Worm (Caenorhabditis elegans): ENCODE measurements around the gene W09D6.4.

Gene W09D6.4

ce11 chrIII:11059775-11060174 is 19.8 kb upstream of the W09D6.4 start:
- TF ChIP-seq pha-4 (tag; optimal IDR thresholded peaks at IDR 0.05): peak; percentile 44
- no peak for TF ChIP-seq ceh-9 (tag; optimal IDR thresholded peaks at IDR 0.05)
- TF ChIP-seq ceh-28 (tag; optimal IDR thresholded peaks at IDR 0.05): peak; percentile 4
- TF ChIP-seq lin-15B (tag; optimal IDR thresholded peaks at IDR 0.05): no peak
- peak; percentile 5 for TF ChIP-seq snpc-4 (tag; optimal IDR thresholded peaks at IDR 0.05)
- peak; percentile 66 for TF ChIP-seq pqm-1 (tag; optimal IDR thresholded peaks at IDR 0.05)
- TF ChIP-seq nhr-43 (tag; optimal IDR thresholded peaks at IDR 0.05; ENCODE audit: poor library complexity, severe bottlenecking): no peak
- TF ChIP-seq mml-1 (tag; optimal IDR thresholded peaks at IDR 0.05): no peak
- peak; percentile 89 for TF ChIP-seq elt-2 (tag; optimal IDR thresholded peaks at IDR 0.05)

DNA sequence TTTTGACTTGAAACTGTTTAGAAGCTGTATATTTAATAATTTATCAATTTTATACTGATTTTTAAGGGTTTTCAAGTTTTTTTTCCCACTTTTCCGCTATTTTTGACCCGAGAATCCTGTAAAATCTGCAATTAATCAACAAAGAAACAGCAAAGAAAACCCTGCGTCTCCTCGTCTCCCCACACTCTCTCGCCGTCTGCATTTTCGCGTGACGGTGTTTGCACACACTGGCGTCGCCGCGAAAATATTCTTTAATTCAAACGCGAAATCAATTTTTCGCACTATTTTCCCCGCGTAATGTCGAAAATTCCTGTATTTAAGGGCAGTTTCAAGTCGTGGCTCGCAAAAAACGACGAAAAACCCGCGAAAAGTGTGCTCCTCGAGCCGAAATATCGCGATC is 16.3 kb upstream of the W09D6.4 start, which contains the start of gene rsa-2:
rsa-2 (plus strand) TSS at position 221 of the 400 bp plus-strand sequence.
- no peak for TF ChIP-seq ama-1 (optimal IDR thresholded peaks at IDR 0.05)
- TF ChIP-seq elt-1 (tag; optimal IDR thresholded peaks at IDR 0.05): no peak
- no peak for TF ChIP-seq nhr-23 (tag; optimal IDR thresholded peaks at IDR 0.05)
- TF ChIP-seq nhr-12 (tag; optimal IDR thresholded peaks at IDR 0.05): no peak
- no peak for TF ChIP-seq nhr-28 (tag; optimal IDR thresholded peaks at IDR 0.05)
- TF ChIP-seq unc-62 (GFP tag; optimal IDR thresholded peaks at IDR 0.05): no peak
- no peak for TF ChIP-seq egl-5 (tag; optimal IDR thresholded peaks at IDR 0.05)
- peak; percentile 22 for TF ChIP-seq ceh-82 (tag; optimal IDR thresholded peaks at IDR 0.05)
- TF ChIP-seq nhr-43 (tag; optimal IDR thresholded peaks at IDR 0.05; ENCODE audit: poor library complexity, severe bottlenecking): no peak
- TF ChIP-seq lin-15B (tag; optimal IDR thresholded peaks at IDR 0.05): peak; percentile 26
- TF ChIP-seq lin-39 (tag; optimal IDR thresholded peaks at IDR 0.05): peak; percentile 18
- TF ChIP-seq ztf-11 (tag; optimal IDR thresholded peaks at IDR 0.05): no peak
- no peak for TF ChIP-seq ceh-16 (tag; optimal IDR thresholded peaks at IDR 0.05)
- TF ChIP-seq unc-39 (tag; optimal IDR thresholded peaks at IDR 0.05): no peak
- TF ChIP-seq fkh-2 (tag; optimal IDR thresholded peaks at IDR 0.05): no peak
- no peak for TF ChIP-seq egl-27 (tag; optimal IDR thresholded peaks at IDR 0.05)
- no peak for TF ChIP-seq R02D3.7 (tag; optimal IDR thresholded peaks at IDR 0.05)
- TF ChIP-seq lsy-12 (tag; optimal IDR thresholded peaks at IDR 0.05): no peak
- TF ChIP-seq nhr-25 (tag; optimal IDR thresholded peaks at IDR 0.05): peak; percentile 9
- peak; percentile 51 for TF ChIP-seq pha-4 (tag; optimal IDR thresholded peaks at IDR 0.05)
- no peak for TF ChIP-seq ztf-4 (tag; optimal IDR thresholded peaks at IDR 0.05)
- TF ChIP-seq nhr-67 (tag; optimal IDR thresholded peaks at IDR 0.05): no peak
- TF ChIP-seq elt-2 (tag; optimal IDR thresholded peaks at IDR 0.05): peak; percentile 21
- TF ChIP-seq tbx-2 (tag; optimal IDR thresholded peaks at IDR 0.05): no peak
- TF ChIP-seq ceh-28 (tag; optimal IDR thresholded peaks at IDR 0.05): peak; percentile 26
- TF ChIP-seq elt-3 (tag; optimal IDR thresholded peaks at IDR 0.05): no peak
- TF ChIP-seq mdl-1 (tag; optimal IDR thresholded peaks at IDR 0.05): no peak
- no peak for TF ChIP-seq aly-2 (tag; optimal IDR thresholded peaks at IDR 0.05)
- no peak for TF ChIP-seq nhr-237 (tag; optimal IDR thresholded peaks at IDR 0.05)
- no peak for TF ChIP-seq fkh-10 (GFP tag; optimal IDR thresholded peaks at IDR 0.05)
- TF ChIP-seq nhr-77 (tag; optimal IDR thresholded peaks at IDR 0.05): no peak
- TF ChIP-seq eor-1 (tag; optimal IDR thresholded peaks at IDR 0.05): no peak
- TF ChIP-seq nhr-11 (tag; optimal IDR thresholded peaks at IDR 0.05): no peak
- TF ChIP-seq pqm-1 (tag; optimal IDR thresholded peaks at IDR 0.05): no peak
- TF ChIP-seq ceh-9 (tag; optimal IDR thresholded peaks at IDR 0.05): no peak
- peak; percentile 61 for TF ChIP-seq nfya-1 (tag; optimal IDR thresholded peaks at IDR 0.05; ENCODE audit: insufficient read depth)
- TF ChIP-seq hmg-11 (tag; optimal IDR thresholded peaks at IDR 0.05): peak; percentile 86
- no peak for TF ChIP-seq daf-12 (tag; optimal IDR thresholded peaks at IDR 0.05)

- TF ChIP-seq nhr-23 (tag; optimal IDR thresholded peaks at IDR 0.05) (no peak), lin-15B (tag; optimal IDR thresholded peaks at IDR 0.05) (no peak), elt-2 (tag; optimal IDR thresholded peaks at IDR 0.05) (no peak)
Observed at ce11 chrIII:11064576-11064975, 15.0 kb upstream of the W09D6.4 start.

ce11 chrIII:11066691-11067090 is 12.9 kb upstream of the W09D6.4 start:
- TF ChIP-seq ceh-16 (tag; optimal IDR thresholded peaks at IDR 0.05) (peak; percentile 25), elt-1 (tag; optimal IDR thresholded peaks at IDR 0.05) (no peak), nhr-11 (tag; optimal IDR thresholded peaks at IDR 0.05) (no peak), fos-1 (tag; optimal IDR thresholded peaks at IDR 0.05) (no peak), ztf-4 (tag; optimal IDR thresholded peaks at IDR 0.05) (no peak), ceh-28 (tag; optimal IDR thresholded peaks at IDR 0.05) (no peak), nhr-77 (tag; optimal IDR thresholded peaks at IDR 0.05) (peak; percentile 54), nfya-1 (tag; optimal IDR thresholded peaks at IDR 0.05; ENCODE audit: insufficient read depth) (peak; percentile 86), nhr-23 (tag; optimal IDR thresholded peaks at IDR 0.05) (peak; percentile 45), ZK546.5 (tag; optimal IDR thresholded peaks at IDR 0.05) (no peak), jun-1 (tag; optimal IDR thresholded peaks at IDR 0.05) (peak; percentile 37), snpc-4 (tag; optimal IDR thresholded peaks at IDR 0.05) (peak; percentile 71), nhr-12 (tag; optimal IDR thresholded peaks at IDR 0.05) (no peak), nhr-67 (tag; optimal IDR thresholded peaks at IDR 0.05) (no peak), mdl-1 (tag; optimal IDR thresholded peaks at IDR 0.05) (no peak), ama-1 (optimal IDR thresholded peaks at IDR 0.05) (no peak), pqm-1 (tag; optimal IDR thresholded peaks at IDR 0.05) (no peak), eor-1 (tag; optimal IDR thresholded peaks at IDR 0.05) (no peak), lin-39 (tag; optimal IDR thresholded peaks at IDR 0.05) (peak; percentile 54), fkh-10 (GFP tag; optimal IDR thresholded peaks at IDR 0.05) (no peak), unc-62 (GFP tag; optimal IDR thresholded peaks at IDR 0.05) (no peak), ceh-9 (tag; optimal IDR thresholded peaks at IDR 0.05) (no peak), nhr-25 (tag; optimal IDR thresholded peaks at IDR 0.05) (peak; percentile 58), R02D3.7 (tag; optimal IDR thresholded peaks at IDR 0.05) (peak; percentile 30), aly-2 (tag; optimal IDR thresholded peaks at IDR 0.05) (peak; percentile 22), pha-4 (tag; optimal IDR thresholded peaks at IDR 0.05) (peak; percentile 76), lsy-12 (tag; optimal IDR thresholded peaks at IDR 0.05) (peak; percentile 86), ztf-11 (tag; optimal IDR thresholded peaks at IDR 0.05) (no peak), egl-27 (tag; optimal IDR thresholded peaks at IDR 0.05) (no peak), mml-1 (tag; optimal IDR thresholded peaks at IDR 0.05) (no peak), unc-39 (tag; optimal IDR thresholded peaks at IDR 0.05) (no peak), nhr-43 (tag; optimal IDR thresholded peaks at IDR 0.05; ENCODE audit: poor library complexity, severe bottlenecking) (peak; percentile 82)

All from whole organism, L3 larva.